Fruit fly (Drosophila melanogaster): ENCODE measurements around the gene CG14147.

dm6 chr3L:10963952-10964351, 8.5 kb upstream of the CG14147 start:
- peak; percentile 40 for TF ChIP-seq CG6792 (GFP tag; optimal IDR thresholded peaks at IDR 0.05)
- TF ChIP-seq CG8319 (GFP tag; optimal IDR thresholded peaks at IDR 0.05), result no peak
- no peak for TF ChIP-seq CG11902 (GFP tag; optimal IDR thresholded peaks at IDR 0.05)
- peak; percentile 53 for TF ChIP-seq CG3032 (tag; optimal IDR thresholded peaks at IDR 0.05)
- no peak for TF ChIP-seq CG16779 (tag; optimal IDR thresholded peaks at IDR 0.05)
- no peak for TF ChIP-seq Hr39 (GFP tag; optimal IDR thresholded peaks at IDR 0.05)
- TF ChIP-seq dac (GFP tag; optimal IDR thresholded peaks at IDR 0.05), result no peak
- no peak for TF ChIP-seq fkh (GFP tag; optimal IDR thresholded peaks at IDR 0.05)
- TF ChIP-seq Eip93F (GFP tag; optimal IDR thresholded peaks at IDR 0.05), result no peak
- no peak for TF ChIP-seq Sox15 (GFP tag; optimal IDR thresholded peaks at IDR 0.05)
- TF ChIP-seq Met (GFP tag; optimal IDR thresholded peaks at IDR 0.05), result peak; percentile 28
- no peak for TF ChIP-seq Blimp-1 (GFP tag; optimal IDR thresholded peaks at IDR 0.05)
- peak; percentile 41 for TF ChIP-seq achi (GFP tag; optimal IDR thresholded peaks at IDR 0.05)

Data from whole organism, prepupa.